Worm (Caenorhabditis elegans): ENCODE measurements around the gene pigb-1.

Gene pigb-1

DNA sequence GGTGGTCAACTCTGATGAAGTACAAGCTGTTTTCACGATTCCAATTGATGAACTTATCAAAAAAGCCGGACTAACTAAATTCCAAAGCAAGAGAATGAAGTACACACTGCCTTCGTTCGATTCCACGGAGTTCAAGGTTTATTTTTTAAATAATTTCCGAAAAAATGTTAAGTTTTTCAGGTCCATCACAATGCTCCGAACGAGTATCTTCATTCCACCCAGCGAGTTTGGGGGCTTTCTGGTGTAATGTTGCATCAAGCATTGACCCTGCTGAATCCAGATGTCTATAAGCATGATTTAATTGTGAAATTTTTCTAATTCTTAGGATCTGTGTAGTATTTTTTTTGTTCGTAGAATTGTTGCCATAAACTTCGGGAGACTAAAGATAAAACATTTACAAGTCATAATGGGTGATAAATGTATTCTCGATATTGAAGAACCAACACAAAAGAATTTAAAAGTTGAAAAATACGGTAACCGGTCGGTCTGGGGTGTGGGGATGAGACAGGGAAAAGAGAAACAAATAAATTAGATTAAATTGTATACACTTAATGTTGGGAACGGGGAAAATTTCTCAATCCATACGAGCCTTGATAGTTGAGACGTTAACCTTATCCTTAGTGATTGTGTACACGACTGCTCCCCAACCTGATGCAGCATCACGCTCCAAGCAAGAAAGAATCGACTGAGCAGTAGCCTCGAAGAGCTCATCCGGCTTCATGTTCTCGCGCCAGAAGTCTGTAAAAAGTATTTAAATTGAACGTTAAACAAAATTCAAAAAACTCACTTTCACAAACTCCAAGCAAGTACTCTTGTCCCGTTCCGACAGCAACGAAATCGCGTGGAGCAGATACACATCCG lies 38.5 kb downstream of the pigb-1 start:
- TF ChIP-seq mab-5 (tag; optimal IDR thresholded peaks at IDR 0.05) (no peak), ceh-83 (GFP tag; optimal IDR thresholded peaks at IDR 0.05) (no peak), mep-1 (tag; optimal IDR thresholded peaks at IDR 0.05) (no peak), blmp-1 (tag; optimal IDR thresholded peaks at IDR 0.05) (no peak), drap-1 (GFP tag; optimal IDR thresholded peaks at IDR 0.05) (no peak), ces-1 (GFP tag; optimal IDR thresholded peaks at IDR 0.05) (no peak), M03D4.4 (tag; optimal IDR thresholded peaks at IDR 0.05) (no peak)

- TF ChIP-seq lin-32 (GFP tag; optimal IDR thresholded peaks at IDR 0.05) (no peak), sptf-1 (tag; optimal IDR thresholded peaks at IDR 0.05) (no peak), mab-5 (tag; optimal IDR thresholded peaks at IDR 0.05) (no peak), nhr-237 (tag; optimal IDR thresholded peaks at IDR 0.05) (no peak), unc-120 (tag; optimal IDR thresholded peaks at IDR 0.05; ENCODE audit: poor library complexity, severe bottlenecking) (no peak), lin-13 (tag; optimal IDR thresholded peaks at IDR 0.05) (no peak), drap-1 (GFP tag; optimal IDR thresholded peaks at IDR 0.05) (no peak)
Observed at ce11 chrII:4953289-4953688, 39.6 kb downstream of the pigb-1 start, which contains the start of gene ndx-3. Gene ndx-3, plus strand, starts transcription at chrII:4953589.

DNA sequence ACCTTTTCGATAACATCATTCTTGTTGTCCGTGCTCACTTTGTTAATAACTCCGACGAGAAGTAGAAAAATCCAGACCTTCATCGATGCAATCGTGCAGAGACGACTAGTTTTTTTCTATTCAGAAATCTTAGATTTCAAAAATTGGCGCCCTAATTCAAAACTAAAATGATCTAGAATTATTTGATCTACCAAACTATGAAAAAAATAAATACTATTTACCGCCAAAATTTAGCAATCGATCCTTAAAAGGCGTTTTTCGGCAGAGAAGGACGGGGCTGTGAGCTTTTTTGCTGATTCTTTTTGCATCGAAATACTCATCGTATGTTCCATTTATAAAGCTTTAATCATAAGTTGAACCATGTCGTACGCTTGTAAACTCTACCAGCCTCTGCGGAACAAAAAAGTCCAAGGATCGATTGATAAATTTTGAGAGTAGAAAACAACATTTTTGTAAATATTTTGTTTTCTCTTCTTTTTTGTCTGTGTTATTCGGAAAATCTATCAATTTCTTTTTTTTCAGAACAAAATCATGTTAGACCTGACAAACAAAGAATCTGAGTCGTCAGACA lies 43.4 kb downstream of the pigb-1 start, which contains the start of the genes try-1 and zyg-12:
try-1 (minus strand) TSS at position 148 of the 571 bp plus-strand sequence.
zyg-12 (plus strand) TSS at position 521 of the 571 bp plus-strand sequence.
- TF ChIP-seq tbx-8 (GFP tag; optimal IDR thresholded peaks at IDR 0.05) (no peak), bed-3 (GFP tag; optimal IDR thresholded peaks at IDR 0.05) (no peak), ceh-83 (GFP tag; optimal IDR thresholded peaks at IDR 0.05) (no peak), zip-8 (tag; optimal IDR thresholded peaks at IDR 0.05) (no peak), sem-2 (GFP tag; optimal IDR thresholded peaks at IDR 0.05) (no peak), lin-13 (tag; optimal IDR thresholded peaks at IDR 0.05) (no peak), ces-1 (GFP tag; optimal IDR thresholded peaks at IDR 0.05) (no peak)

DNA sequence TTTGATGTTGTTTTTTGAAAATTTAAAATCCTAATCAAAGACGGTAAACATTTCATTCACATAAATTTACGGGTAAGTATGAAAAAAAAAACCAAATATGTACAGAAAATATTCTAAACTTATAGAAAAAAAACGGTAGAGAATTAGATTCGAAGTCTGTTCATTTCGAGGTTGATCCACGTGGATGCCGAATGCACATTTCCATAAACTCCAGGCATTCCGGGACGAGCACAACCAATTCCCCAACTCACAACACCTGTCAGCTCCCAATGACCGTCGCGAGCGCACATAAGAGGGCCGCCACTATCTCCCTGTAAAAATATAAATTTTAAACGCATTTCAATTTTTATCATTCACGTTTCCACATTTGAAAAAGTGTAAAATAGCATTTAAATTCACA lies 44.8 kb downstream of the pigb-1 start:
- no peak for TF ChIP-seq ham-2 (GFP tag; optimal IDR thresholded peaks at IDR 0.05)
- no peak for TF ChIP-seq hlh-1 (tag; optimal IDR thresholded peaks at IDR 0.05)
- no peak for TF ChIP-seq bed-3 (GFP tag; optimal IDR thresholded peaks at IDR 0.05)
- TF ChIP-seq ceh-83 (GFP tag; optimal IDR thresholded peaks at IDR 0.05) = no peak
- TF ChIP-seq ztf-11 (tag; optimal IDR thresholded peaks at IDR 0.05) = no peak
- no peak for TF ChIP-seq mab-5 (tag; optimal IDR thresholded peaks at IDR 0.05)
- no peak for TF ChIP-seq mep-1 (tag; optimal IDR thresholded peaks at IDR 0.05)
- TF ChIP-seq lin-13 (tag; optimal IDR thresholded peaks at IDR 0.05) = no peak
- TF ChIP-seq unc-120 (tag; optimal IDR thresholded peaks at IDR 0.05; ENCODE audit: poor library complexity, severe bottlenecking) = no peak
- no peak for TF ChIP-seq cnd-1 (tag; optimal IDR thresholded peaks at IDR 0.05)
- TF ChIP-seq nhr-237 (tag; optimal IDR thresholded peaks at IDR 0.05) = no peak
- no peak for TF ChIP-seq elt-3 (tag; optimal IDR thresholded peaks at IDR 0.05)
- TF ChIP-seq nhr-28 (tag; optimal IDR thresholded peaks at IDR 0.05) = no peak
- TF ChIP-seq nhr-2 (tag; optimal IDR thresholded peaks at IDR 0.05) = no peak
- no peak for TF ChIP-seq nhr-76 (tag; optimal IDR thresholded peaks at IDR 0.05)
- no peak for TF ChIP-seq pha-4 (tag; optimal IDR thresholded peaks at IDR 0.05)
- TF ChIP-seq nhr-12 (tag; optimal IDR thresholded peaks at IDR 0.05) = no peak
- TF ChIP-seq lin-32 (GFP tag; optimal IDR thresholded peaks at IDR 0.05) = no peak

ce11 chrII:4946775-4947174 lies 46.1 kb downstream of the pigb-1 start:
- TF ChIP-seq hlh-1 (tag; optimal IDR thresholded peaks at IDR 0.05) (no peak), unc-120 (tag; optimal IDR thresholded peaks at IDR 0.05; ENCODE audit: poor library complexity, severe bottlenecking) (peak; percentile 17)

DNA sequence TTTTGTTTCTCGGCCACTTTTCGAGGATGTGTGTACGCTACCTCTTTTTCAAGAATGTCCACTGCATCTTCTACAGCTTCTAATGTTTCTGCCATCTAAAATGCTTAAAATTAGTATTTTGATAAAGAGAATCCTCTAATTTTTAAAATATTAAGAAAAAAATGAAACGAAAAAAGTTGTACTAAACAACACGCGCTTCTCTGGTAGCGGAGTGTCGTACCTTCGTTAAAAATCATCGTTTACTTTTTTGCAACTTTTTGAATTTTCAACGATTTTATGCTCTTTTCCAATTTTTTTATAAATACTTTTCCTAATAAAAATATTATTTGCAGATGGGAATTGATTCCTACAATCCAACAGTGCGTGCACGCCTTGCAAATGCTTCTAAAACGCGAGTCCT lies 47.2 kb downstream of the pigb-1 start, which contains the start of the genes gldi-11 and ZK546.2:
gldi-11 (minus strand) TSS at position 95 of the 400 bp plus-strand sequence.
ZK546.2 (plus strand) TSS at position 333 of the 400 bp plus-strand sequence.
- TF ChIP-seq unc-39 (tag; optimal IDR thresholded peaks at IDR 0.05) (no peak), bed-3 (GFP tag; optimal IDR thresholded peaks at IDR 0.05) (no peak), elt-1 (tag; optimal IDR thresholded peaks at IDR 0.05; ENCODE audit: borderline replicate concordance, insufficient read depth) (no peak), blmp-1 (tag; optimal IDR thresholded peaks at IDR 0.05) (no peak), lin-32 (GFP tag; optimal IDR thresholded peaks at IDR 0.05) (no peak), unc-62 (GFP tag; optimal IDR thresholded peaks at IDR 0.05) (no peak), unc-120 (tag; optimal IDR thresholded peaks at IDR 0.05; ENCODE audit: poor library complexity, severe bottlenecking) (no peak), pha-4 (tag; optimal IDR thresholded peaks at IDR 0.05) (no peak)

All from whole organism, mixed stage, embryonic.